Worm (Caenorhabditis elegans) whole organism, L4 larva: ENCODE data around the gene B0294.3.

Source experiments
- D1046.2 ChIP-seq: fragments of 200-800 bp; sonication (Bioruptor generic); IDR thresholded peaks from 2 replicates; pipeline ENCODE4 v1.3.6; 2022; ENCODE audit warnings: missing genetic modification characterization, missing compliant biosample characterization
- F26F4.8 ChIP-seq: fragments of 200-800 bp; sonication (Bioruptor generic); conservative IDR thresholded peaks from 2 replicates; pipeline ENCODE4 v1.3.6; 2022; ENCODE audit warnings: missing genetic modification characterization, missing compliant biosample characterization
- R02D3.7 ChIP-seq: fragments of 150-350 bp; sonication (generic microtip); optimal IDR thresholded peaks from 3 replicates; lab custom pipeline; 2014; ENCODE audit warnings: missing biosample characterization, missing genetic modification characterization
- T20F7.1 ChIP-seq: fragments of 200-800 bp; sonication (Bioruptor generic); optimal IDR thresholded peaks from 2 replicates; lab custom pipeline; 2018; ENCODE audit warnings: mild to moderate bottlenecking, missing genetic modification characterization, missing compliant biosample characterization
- Y105C5A.15 ChIP-seq: fragments of 200-800 bp; sonication (Bioruptor generic); IDR thresholded peaks from 2 replicates; pipeline ENCODE4 v1.3.6; 2022; ENCODE audit warnings: missing genetic modification characterization, missing compliant biosample characterization
- aha-1 ChIP-seq: fragments of 150-350 bp; peaks from one replicate; lab custom pipeline; 2014; ENCODE audit warnings: missing biosample characterization, missing genetic modification characterization
- aly-2 ChIP-seq: sonication (generic microtip); optimal IDR thresholded peaks from 2 replicates; lab custom pipeline; 2018; ENCODE audit warnings: missing biosample characterization, missing genetic modification characterization
- ceh-62 ChIP-seq: sonication (generic microtip); optimal IDR thresholded peaks from 2 replicates; lab custom pipeline; 2017; ENCODE audit warnings: missing biosample characterization, missing genetic modification characterization
- ceh-82 ChIP-seq: sonication (generic microtip); optimal IDR thresholded peaks from 2 replicates; lab custom pipeline; 2017; ENCODE audit warnings: missing biosample characterization, missing genetic modification characterization
- dmd-6 ChIP-seq: fragments of 200-800 bp; sonication (Bioruptor generic); IDR thresholded peaks from 2 replicates; pipeline ENCODE4 v1.3.6; 2022; ENCODE audit warnings: missing genetic modification reagents, missing genetic modification characterization, missing compliant biosample characterization
- dmd-8 ChIP-seq: fragments of 200-800 bp; sonication (Bioruptor generic); IDR thresholded peaks from 2 replicates; pipeline ENCODE4 v1.3.6; 2022; ENCODE audit warnings: missing genetic modification characterization, missing compliant biosample characterization
- dpl-1 ChIP-seq: fragments of 150-350 bp; optimal IDR thresholded peaks from 2 replicates; lab custom pipeline; 2014; ENCODE audit warnings: missing biosample characterization, missing genetic modification reagents, missing genetic modification characterization
- duxl-1 ChIP-seq: sonication (generic microtip); optimal IDR thresholded peaks from 2 replicates; lab custom pipeline; 2016; ENCODE audit warnings: mild to moderate bottlenecking, missing genetic modification characterization, moderate library complexity, missing compliant biosample characterization; ENCODE audit not compliant: poor library complexity
- egl-43 ChIP-seq: fragments of 200-800 bp; sonication (Bioruptor generic); IDR thresholded peaks from 2 replicates; pipeline ENCODE4 v1.3.6; 2022; ENCODE audit warnings: missing genetic modification reagents, missing genetic modification characterization, missing compliant biosample characterization
- hlh-11 ChIP-seq: fragments of 200-800 bp; sonication (Bioruptor generic); optimal IDR thresholded peaks from 2 replicates; lab custom pipeline; 2018; ENCODE audit warnings: mild to moderate bottlenecking, missing genetic modification characterization, missing compliant biosample characterization
- lin-1 ChIP-seq: fragments of 200-800 bp; sonication (Bioruptor generic); IDR thresholded peaks from 2 replicates; pipeline ENCODE4 v1.3.6; 2022; ENCODE audit warnings: missing genetic modification reagents, missing genetic modification characterization, missing compliant biosample characterization
- lin-15B ChIP-seq: fragments of 150-350 bp; sonication (generic microtip); optimal IDR thresholded peaks from 3 replicates; lab custom pipeline; 2014; ENCODE audit warnings: missing biosample characterization, missing genetic modification characterization
- lin-29 ChIP-seq: fragments of 200-800 bp; sonication (Bioruptor generic); IDR thresholded peaks from 2 replicates; pipeline ENCODE4 v1.3.6; 2022; ENCODE audit warnings: missing genetic modification reagents, missing genetic modification characterization, missing compliant biosample characterization
- madf-9 ChIP-seq: fragments of 200-800 bp; sonication (Bioruptor generic); conservative IDR thresholded peaks from 2 replicates; pipeline ENCODE4 v1.3.6; 2022; ENCODE audit warnings: missing genetic modification reagents, missing genetic modification characterization, missing compliant biosample characterization
- mep-1 ChIP-seq: fragments of 150-350 bp; sonication (generic microtip); optimal IDR thresholded peaks from 3 replicates; lab custom pipeline; 2014; ENCODE audit warnings: missing biosample characterization, missing genetic modification characterization
- mes-2 ChIP-seq: sonication (generic microtip); optimal IDR thresholded peaks from 2 replicates; lab custom pipeline; 2016; ENCODE audit warnings: missing genotype, mild to moderate bottlenecking, missing genetic modification characterization, missing compliant biosample characterization; ENCODE audit not compliant: poor library complexity, severe bottlenecking
- nhr-102 ChIP-seq: sonication (generic microtip); optimal IDR thresholded peaks from 2 replicates; lab custom pipeline; 2016; ENCODE audit warnings: mild to moderate bottlenecking, missing genetic modification characterization, moderate library complexity, missing compliant biosample characterization
- nhr-28 ChIP-seq: fragments of 150-350 bp; optimal IDR thresholded peaks from 2 replicates; lab custom pipeline; 2014; ENCODE audit warnings: missing biosample characterization, missing genetic modification characterization
- nhr-41 ChIP-seq: fragments of 200-800 bp; sonication (Bioruptor generic); IDR thresholded peaks from 2 replicates; pipeline ENCODE4 v1.3.6; 2022; ENCODE audit warnings: missing genetic modification reagents, missing genetic modification characterization, missing compliant biosample characterization
- pha-4 ChIP-seq, 2 experiments: fragments of 150-350 bp in 1 of 2; fragments of 200-800 bp in 1 of 2; sonication (Bioruptor generic) in 1 of 2; IDR thresholded peaks in 1 of 2; optimal IDR thresholded peaks in 1 of 2; 2 replicates each; pipeline versions ENCODE4 v1.3.6 to Lab custom; 2014 to 2022; ENCODE audit warnings: missing genetic modification characterization in 2 of 2, missing genetic modification reagents in 2 of 2, missing biosample characterization in 1 of 2, missing compliant biosample characterization in 1 of 2
- sdz-12 ChIP-seq: fragments of 200-800 bp; sonication (Bioruptor generic); optimal IDR thresholded peaks from 2 replicates; lab custom pipeline; 2018; ENCODE audit warnings: mild to moderate bottlenecking, missing genetic modification characterization, missing compliant biosample characterization
- set-16 ChIP-seq: fragments of 200-800 bp; sonication (Bioruptor generic); IDR thresholded peaks from 2 replicates; pipeline ENCODE4 v1.3.6; 2022; ENCODE audit warnings: missing genetic modification reagents, missing genetic modification characterization, missing compliant biosample characterization
- snpc-4 ChIP-seq: fragments of 150-350 bp; optimal IDR thresholded peaks from 2 replicates; lab custom pipeline; 2014; ENCODE audit warnings: missing biosample characterization, missing genetic modification characterization
- tag-97 ChIP-seq: fragments of 200-800 bp; sonication (Bioruptor generic); IDR thresholded peaks from 2 replicates; pipeline ENCODE4 v1.3.6; 2022; ENCODE audit warnings: missing genetic modification characterization, missing compliant biosample characterization
- tra-1 ChIP-seq: fragments of 200-800 bp; sonication (Bioruptor generic); IDR thresholded peaks from 2 replicates; pipeline ENCODE4 v1.3.6; 2022; ENCODE audit warnings: missing genetic modification reagents, missing genetic modification characterization, missing compliant biosample characterization
- unc-62 ChIP-seq, 3 experiments: fragments of 150-350 bp in 1 of 3; sonication (generic microtip); optimal IDR thresholded peaks in 2 of 3; peaks in 1 of 3; 1 replicate in 1 of 3; 2 replicates in 2 of 3; lab custom pipeline; 2014 to 2017; ENCODE audit warnings: missing biosample characterization in 3 of 3, missing genetic modification characterization in 3 of 3, missing genetic modification reagents in 3 of 3, missing genotype in 1 of 3
- vab-7 ChIP-seq: fragments of 200-800 bp; sonication (Bioruptor generic); IDR thresholded peaks from 2 replicates; pipeline ENCODE4 v1.3.6; 2022; ENCODE audit warnings: missing genetic modification reagents, missing genetic modification characterization, missing compliant biosample characterization

B0294.3 gene

DNA sequence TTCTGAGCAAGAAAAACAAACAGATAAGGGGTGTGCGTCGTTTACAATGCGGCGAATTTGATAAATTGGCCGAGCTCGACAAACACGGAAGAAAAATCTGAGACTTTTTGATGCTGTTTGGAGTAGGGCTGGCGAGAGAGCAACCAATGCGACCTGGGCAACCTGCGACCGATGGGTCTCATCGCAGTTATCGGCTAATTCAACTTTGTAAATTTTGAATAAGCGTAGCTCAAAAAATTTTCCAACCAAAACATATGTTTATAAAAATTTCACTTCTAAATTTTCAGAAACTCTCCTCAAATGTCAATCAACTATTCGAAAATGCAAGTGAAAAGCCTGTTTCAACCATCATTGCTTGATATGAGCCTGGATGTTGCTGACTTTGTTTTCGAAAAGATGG, at the start of gene B0294.3:
TSS of gene B0294.3 (plus strand) at position 301 of the 400 bp plus-strand sequence.
- no peak for TF ChIP-seq snpc-4
- no peak for TF ChIP-seq sdz-12
- no peak for TF ChIP-seq nhr-28 (tag; lab: Kevin White, UChicago)
- no peak for TF ChIP-seq tra-1 (GFP tag; lab: Robert Waterston, UW)
- TF ChIP-seq vab-7 (GFP tag; lab: Robert Waterston, UW): no peak
- TF ChIP-seq tag-97 (GFP tag; lab: Robert Waterston, UW): no peak
- TF ChIP-seq T20F7.1 (GFP tag; lab: Kevin White, UChicago): no peak
- no peak for TF ChIP-seq aly-2 (tag; lab: Kevin White, UChicago)
- TF ChIP-seq dmd-8 (GFP tag; lab: Robert Waterston, UW): no peak
- TF ChIP-seq ceh-62 (tag; lab: Kevin White, UChicago): no peak
- no peak for TF ChIP-seq lin-1
- no peak for TF ChIP-seq R02D3.7 (tag; lab: Kevin White, UChicago)
- TF ChIP-seq dmd-6 (GFP tag; lab: Robert Waterston, UW): no peak
- no peak for TF ChIP-seq ceh-82 (tag; lab: Kevin White, UChicago)

DNA sequence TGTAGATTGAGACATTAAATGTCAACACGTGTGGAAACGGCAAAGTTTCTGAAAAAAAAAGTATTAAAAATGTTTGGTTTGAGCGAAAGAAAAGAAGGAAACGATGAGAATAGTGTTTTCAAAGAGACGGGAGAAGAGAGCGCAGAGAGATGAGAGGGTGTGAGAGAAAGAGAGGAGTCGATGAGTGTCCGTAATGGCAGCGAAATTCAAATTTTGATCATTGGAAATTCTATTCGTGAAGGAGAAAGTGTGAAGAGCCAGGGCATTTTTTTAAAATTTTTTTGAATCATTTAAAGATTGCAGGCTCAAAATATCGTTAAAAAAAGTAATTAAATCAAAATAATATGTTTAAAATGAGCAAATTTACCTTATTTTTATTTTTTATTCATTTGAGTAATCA, 46.5 kb upstream of the B0294.3 start, which contains the start of gene T26C11.4:
TSS of gene T26C11.4 (minus strand) at position 54 of the 400 bp plus-strand sequence.
- peak; percentile 55 for TF ChIP-seq duxl-1 (tag; lab: Kevin White, UChicago)
- TF ChIP-seq hlh-11 (tag; lab: Kevin White, UChicago): peak; percentile 11
- peak; percentile 69 for TF ChIP-seq dpl-1 (GFP tag; lab: Kevin White, UChicago)
- TF ChIP-seq madf-9: no peak
- TF ChIP-seq Y105C5A.15 (GFP tag; lab: Robert Waterston, UW): no peak
- TF ChIP-seq mes-2 (tag; lab: Kevin White, UChicago): peak; percentile 59

DNA sequence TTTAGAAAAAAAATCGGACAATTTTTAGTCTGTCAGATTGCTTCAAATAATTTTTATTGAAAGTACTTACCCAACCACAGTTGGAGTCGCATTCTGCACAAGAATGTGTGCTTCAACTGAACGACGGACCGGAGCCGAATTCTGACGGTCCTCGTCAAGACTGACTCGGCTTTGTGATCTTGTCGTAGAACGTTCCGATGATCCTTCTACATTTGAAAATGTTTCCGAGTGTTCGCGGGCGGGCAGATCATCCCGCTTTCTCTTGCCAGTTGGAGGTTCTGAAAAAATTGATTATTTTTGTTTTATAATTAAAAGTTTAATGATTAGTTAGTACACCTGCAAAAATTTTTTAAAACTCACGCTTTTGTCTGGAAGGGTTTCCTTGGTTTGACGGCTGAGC, 44.3 kb upstream of the B0294.3 start:
- peak in 1 of 2 experiments; percentile 98 for TF ChIP-seq unc-62 (GFP tag; optimal IDR thresholded peaks at IDR 0.05 in 1 of 2; lab: Kevin White, UChicago)
- no peak for TF ChIP-seq unc-62 (tag; optimal IDR thresholded peaks at IDR 0.05; lab: Kevin White, UChicago)
- TF ChIP-seq pha-4 (GFP tag; IDR thresholded peaks at IDR 0.05; lab: Robert Waterston, UW): no peak
- no peak for TF ChIP-seq pha-4 (tag; optimal IDR thresholded peaks at IDR 0.05; lab: Kevin White, UChicago)

DNA sequence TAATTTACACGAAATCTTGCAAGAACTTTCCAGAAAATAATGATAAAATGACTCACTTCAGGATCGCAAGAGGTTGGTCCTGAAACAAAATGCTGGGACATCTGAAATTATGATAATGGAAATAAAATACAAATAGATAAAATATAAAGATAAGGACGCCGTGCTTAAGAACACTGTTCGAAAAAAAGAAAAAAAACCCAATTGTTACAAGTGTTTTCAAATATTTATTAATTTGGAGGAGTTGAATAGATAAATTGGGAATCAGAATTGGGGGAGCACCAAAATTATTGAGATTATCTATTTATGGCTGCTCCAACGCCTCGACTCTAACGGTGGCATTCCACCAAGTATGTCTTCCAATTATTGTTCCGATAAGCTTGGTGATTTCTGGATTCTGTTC, 43.4 kb upstream of the B0294.3 start, which contains the start of gene ceh-41:
TSS of gene ceh-41 (minus strand) at position 101 of the 400 bp plus-strand sequence.
- no peak for TF ChIP-seq D1046.2 (GFP tag; lab: Robert Waterston, UW)
- TF ChIP-seq tra-1 (GFP tag; lab: Robert Waterston, UW): no peak

ce11 chrX:1850525-1850924, 41.5 kb upstream of the B0294.3 start:
- TF ChIP-seq F26F4.8 (no peak), set-16 (GFP tag; lab: Robert Waterston, UW) (peak; percentile 63), lin-15B (tag; lab: Kevin White, UChicago) (no peak), mep-1 (tag; lab: Kevin White, UChicago) (no peak), nhr-41 (0 out of 2 replicates have a peak, but pooled peaks have one; percentile 8), aha-1 (peak; percentile 38), egl-43 (GFP tag; lab: Robert Waterston, UW) (0 out of 2 replicates have a peak, but pooled peaks have one; percentile 5)

- TF ChIP-seq nhr-102 (tag; lab: Kevin White, UChicago): no peak
- TF ChIP-seq lin-29 (GFP tag; lab: Robert Waterston, UW): no peak
These were observed 39.4 kb upstream of the B0294.3 start, which contains the start of gene ceh-21 for ce11 chrX:1852636-1853035. ceh-21 (minus strand) TSS chrX:1852736.
